Worm (Caenorhabditis elegans): ENCODE results near the gene F13E6.2.

F13E6.2 gene

DNA sequence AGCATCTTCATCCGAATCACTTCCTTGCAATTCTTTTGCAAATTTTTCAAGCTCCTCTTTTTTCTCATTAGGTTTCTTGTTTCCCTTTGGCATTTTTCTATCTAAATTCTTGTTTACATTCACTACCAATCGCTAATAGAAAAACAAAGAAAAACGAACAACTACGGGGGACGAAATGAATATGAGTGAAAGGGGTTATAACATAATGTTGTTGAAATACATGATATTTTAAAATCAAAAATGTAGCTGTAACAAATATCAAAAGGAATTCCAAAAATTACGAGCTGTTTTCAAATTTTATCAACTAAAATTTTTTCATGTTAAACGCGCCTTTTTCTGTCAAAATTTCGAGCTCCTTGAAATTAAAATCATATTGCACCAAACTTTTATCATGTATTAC lies 2.9 kb upstream of the F13E6.2 start, which contains the start of gene F13E6.1:
TSS of gene F13E6.1 (minus strand) at position 101 of the 400 bp plus-strand sequence.
- no peak for TF ChIP-seq lsy-2 (tag; optimal IDR thresholded peaks at IDR 0.05)
- TF ChIP-seq unc-62 (GFP tag; optimal IDR thresholded peaks at IDR 0.05), result no peak
- TF ChIP-seq ceh-39 (tag; optimal IDR thresholded peaks at IDR 0.05), result no peak
- no peak for TF ChIP-seq flh-1 (GFP tag; optimal IDR thresholded peaks at IDR 0.05)
- TF ChIP-seq cnd-1 (tag; optimal IDR thresholded peaks at IDR 0.05), result no peak
- no peak for TF ChIP-seq ceh-43 (GFP tag; optimal IDR thresholded peaks at IDR 0.05)
- no peak for TF ChIP-seq mep-1 (tag; optimal IDR thresholded peaks at IDR 0.05)
- no peak for TF ChIP-seq sptf-1 (tag; optimal IDR thresholded peaks at IDR 0.05)
- no peak for TF ChIP-seq ceh-83 (GFP tag; optimal IDR thresholded peaks at IDR 0.05)
- no peak for TF ChIP-seq lin-32 (GFP tag; optimal IDR thresholded peaks at IDR 0.05)
- TF ChIP-seq ces-1 (GFP tag; optimal IDR thresholded peaks at IDR 0.05), result no peak
- TF ChIP-seq zip-8 (tag; optimal IDR thresholded peaks at IDR 0.05), result no peak
- no peak for TF ChIP-seq ztf-11 (tag; optimal IDR thresholded peaks at IDR 0.05)

DNA sequence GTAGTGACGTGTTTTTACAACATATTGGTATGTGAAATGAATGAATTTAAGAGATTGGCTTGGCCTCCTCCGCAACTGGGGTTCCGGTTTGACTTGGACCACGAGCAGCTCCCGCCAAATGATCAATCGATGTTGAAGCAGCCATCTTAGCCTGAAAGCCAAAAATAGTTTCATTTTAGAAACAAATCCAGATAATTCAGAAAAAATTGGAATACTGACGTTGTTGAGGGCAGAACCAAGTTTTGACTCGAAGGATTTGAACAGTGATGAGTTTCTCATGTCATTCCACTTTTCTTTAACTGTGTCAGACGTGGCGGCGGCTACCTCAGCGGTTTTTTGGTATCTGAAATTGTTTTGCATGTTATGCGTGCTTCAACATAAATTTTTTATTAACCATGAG lies 1.9 kb upstream of the F13E6.2 start:
- no peak for TF ChIP-seq ceh-83 (GFP tag; optimal IDR thresholded peaks at IDR 0.05)
- TF ChIP-seq nhr-2 (tag; optimal IDR thresholded peaks at IDR 0.05), result no peak
- no peak for TF ChIP-seq ceh-39 (tag; optimal IDR thresholded peaks at IDR 0.05)
- TF ChIP-seq nhr-237 (tag; optimal IDR thresholded peaks at IDR 0.05), result no peak
- TF ChIP-seq unc-62 (GFP tag; optimal IDR thresholded peaks at IDR 0.05), result no peak
- no peak for TF ChIP-seq elt-1 (tag; optimal IDR thresholded peaks at IDR 0.05; ENCODE audit: borderline replicate concordance, insufficient read depth)
- TF ChIP-seq cnd-1 (tag; optimal IDR thresholded peaks at IDR 0.05), result no peak
- no peak for TF ChIP-seq hlh-1 (tag; optimal IDR thresholded peaks at IDR 0.05)
- TF ChIP-seq pha-4 (tag; optimal IDR thresholded peaks at IDR 0.05), result no peak
- TF ChIP-seq mls-2 (tag; optimal IDR thresholded peaks at IDR 0.05), result no peak
- TF ChIP-seq nhr-12 (tag; optimal IDR thresholded peaks at IDR 0.05), result no peak
- no peak for TF ChIP-seq sem-2 (GFP tag; optimal IDR thresholded peaks at IDR 0.05)
- no peak for TF ChIP-seq unc-39 (tag; optimal IDR thresholded peaks at IDR 0.05)
- no peak for TF ChIP-seq zip-8 (tag; optimal IDR thresholded peaks at IDR 0.05)
- no peak for TF ChIP-seq mab-5 (tag; optimal IDR thresholded peaks at IDR 0.05)

DNA sequence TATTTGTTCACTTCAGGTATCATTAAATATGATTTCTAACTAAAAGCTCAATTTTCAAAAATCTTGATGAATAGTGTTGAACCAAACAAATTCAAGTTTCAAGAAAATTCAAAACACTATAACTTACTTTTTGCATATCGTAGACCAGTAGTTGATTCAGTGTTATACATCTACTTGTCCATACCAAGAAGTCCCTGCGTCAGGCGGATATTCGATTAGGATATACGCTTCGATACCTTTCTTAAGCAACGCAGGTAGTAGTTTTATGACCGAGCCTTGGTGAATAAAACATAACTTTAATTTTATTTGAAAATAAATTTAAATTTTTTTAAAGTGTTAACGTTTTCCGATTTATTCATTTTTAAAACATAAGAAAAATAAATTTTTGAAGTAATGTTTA lies 1.3 kb upstream of the F13E6.2 start:
- TF ChIP-seq sem-2 (GFP tag; optimal IDR thresholded peaks at IDR 0.05) (no peak), tbx-8 (GFP tag; optimal IDR thresholded peaks at IDR 0.05) (no peak), lsy-2 (tag; optimal IDR thresholded peaks at IDR 0.05) (no peak), pha-4 (tag; optimal IDR thresholded peaks at IDR 0.05) (no peak), cnd-1 (tag; optimal IDR thresholded peaks at IDR 0.05) (no peak), ceh-43 (GFP tag; optimal IDR thresholded peaks at IDR 0.05) (no peak), elt-1 (tag; optimal IDR thresholded peaks at IDR 0.05; ENCODE audit: borderline replicate concordance, insufficient read depth) (no peak), ham-2 (GFP tag; optimal IDR thresholded peaks at IDR 0.05) (no peak), unc-39 (tag; optimal IDR thresholded peaks at IDR 0.05) (no peak), ceh-39 (tag; optimal IDR thresholded peaks at IDR 0.05) (no peak), mls-2 (tag; optimal IDR thresholded peaks at IDR 0.05) (no peak)

DNA sequence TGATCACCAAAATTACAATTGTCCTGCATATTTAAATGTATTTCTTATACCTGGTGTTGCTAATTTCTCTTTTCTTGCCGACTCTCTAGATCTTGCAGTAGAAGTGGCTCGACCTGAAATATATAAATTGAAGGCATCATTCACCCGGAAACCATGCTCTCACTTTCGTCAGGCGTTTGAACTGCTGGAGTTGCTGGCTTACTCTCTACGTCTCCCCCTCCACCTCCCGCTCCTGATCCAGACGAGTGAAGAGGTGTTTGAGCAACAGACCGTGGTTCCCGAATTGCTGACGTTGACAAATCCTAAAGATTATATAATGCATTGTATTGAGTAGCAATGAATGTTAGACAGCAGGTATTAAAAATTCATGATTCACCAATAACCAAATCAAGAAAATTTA lies 3.9 kb downstream of the F13E6.2 start:
- TF ChIP-seq unc-62 (GFP tag; optimal IDR thresholded peaks at IDR 0.05), result no peak
- TF ChIP-seq M03D4.4 (tag; optimal IDR thresholded peaks at IDR 0.05), result no peak
- TF ChIP-seq mab-5 (tag; optimal IDR thresholded peaks at IDR 0.05), result no peak
- TF ChIP-seq bed-3 (GFP tag; optimal IDR thresholded peaks at IDR 0.05), result no peak
- TF ChIP-seq elt-3 (tag; optimal IDR thresholded peaks at IDR 0.05), result no peak
- no peak for TF ChIP-seq mep-1 (tag; optimal IDR thresholded peaks at IDR 0.05)
- TF ChIP-seq pha-4 (tag; optimal IDR thresholded peaks at IDR 0.05), result no peak

DNA sequence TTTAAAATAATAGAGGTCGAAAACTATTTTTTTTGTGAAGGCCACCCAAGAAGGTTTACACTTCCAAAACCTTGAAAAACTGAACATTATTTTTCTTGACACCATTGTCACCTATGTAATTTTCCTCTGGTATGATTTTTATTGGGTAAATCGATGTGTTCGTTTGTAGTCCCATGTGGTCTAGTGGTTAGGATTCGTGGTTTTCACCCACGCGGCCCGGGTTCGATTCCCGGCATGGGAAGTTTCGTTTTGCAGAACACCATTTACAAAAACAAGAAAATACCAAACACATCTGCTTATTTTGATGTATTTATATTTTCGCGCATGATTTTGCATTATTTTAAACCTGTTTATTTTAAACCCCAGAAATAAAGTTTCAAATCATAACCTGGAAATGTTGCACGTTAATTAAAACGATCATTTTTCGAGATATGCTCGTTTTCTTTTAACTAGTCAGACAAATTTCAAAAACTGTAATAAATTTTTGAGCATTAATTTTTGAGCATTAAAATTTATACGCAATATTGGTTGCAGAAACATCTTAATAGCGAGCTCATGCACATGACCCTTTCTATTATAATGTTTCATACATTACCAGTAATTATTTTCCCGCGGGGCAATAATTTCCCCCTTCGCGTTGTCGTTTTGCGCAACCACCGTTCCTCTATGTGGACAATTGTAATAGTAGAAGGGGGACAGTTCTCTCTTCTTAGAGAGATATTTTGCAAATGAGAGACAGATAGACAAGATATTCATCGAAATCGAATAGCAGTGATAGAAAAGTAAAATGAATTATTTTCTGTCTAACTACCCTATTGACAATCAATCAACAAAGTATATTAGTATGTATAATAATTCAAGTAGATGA lies 6.4 kb downstream of the F13E6.2 start:
- TF ChIP-seq zip-8 (tag; optimal IDR thresholded peaks at IDR 0.05) (peak; percentile 55), snpc-4 (tag; optimal IDR thresholded peaks at IDR 0.05) (no peak)
